Fruit fly (Drosophila melanogaster): ENCODE data around the gene Ir92a.

Ir92a gene

dm6 chr3R:20338673-20339072 is at the start of gene Ir92a:
Gene Ir92a, plus strand, starts transcription at chr3R:20338973.
- TF ChIP-seq h (optimal IDR thresholded peaks at IDR 0.05): no peak
- no peak for TF ChIP-seq Myc (optimal IDR thresholded peaks at IDR 0.05)

- no peak for TF ChIP-seq ttk (optimal IDR thresholded peaks at IDR 0.05)
- TF ChIP-seq Sin3A (optimal IDR thresholded peaks at IDR 0.05): no peak
- TF ChIP-seq h (optimal IDR thresholded peaks at IDR 0.05): no peak
- no peak for TF ChIP-seq Myc (optimal IDR thresholded peaks at IDR 0.05)
- no peak for TF ChIP-seq insv (optimal IDR thresholded peaks at IDR 0.05)
- no peak for TF ChIP-seq psq (optimal IDR thresholded peaks at IDR 0.05)
These were observed 47.7 kb upstream of the Ir92a start for dm6 chr3R:20291106-20291505.

dm6 chr3R:20291594-20291993 is 47.2 kb upstream of the Ir92a start:
- TF ChIP-seq Sin3A (optimal IDR thresholded peaks at IDR 0.05) (no peak), insv (optimal IDR thresholded peaks at IDR 0.05) (no peak), psq (optimal IDR thresholded peaks at IDR 0.05) (no peak), h (optimal IDR thresholded peaks at IDR 0.05) (no peak), ttk (optimal IDR thresholded peaks at IDR 0.05) (no peak), Myc (optimal IDR thresholded peaks at IDR 0.05) (no peak)

- TF ChIP-seq h (optimal IDR thresholded peaks at IDR 0.05) (no peak), Myc (optimal IDR thresholded peaks at IDR 0.05) (no peak), insv (optimal IDR thresholded peaks at IDR 0.05) (no peak), ttk (optimal IDR thresholded peaks at IDR 0.05) (no peak), Sin3A (optimal IDR thresholded peaks at IDR 0.05) (no peak), psq (optimal IDR thresholded peaks at IDR 0.05) (no peak)
These were observed 46.5 kb upstream of the Ir92a start for dm6 chr3R:20292030-20292879.

dm6 chr3R:20292880-20293491 is 45.8 kb upstream of the Ir92a start:
- TF ChIP-seq insv (optimal IDR thresholded peaks at IDR 0.05) (no peak), ttk (optimal IDR thresholded peaks at IDR 0.05) (no peak), psq (optimal IDR thresholded peaks at IDR 0.05) (no peak), h (optimal IDR thresholded peaks at IDR 0.05) (no peak), Sin3A (optimal IDR thresholded peaks at IDR 0.05) (no peak), Myc (optimal IDR thresholded peaks at IDR 0.05) (no peak)

dm6 chr3R:20293661-20294060 is 45.1 kb upstream of the Ir92a start:
- TF ChIP-seq ttk (optimal IDR thresholded peaks at IDR 0.05): no peak
- TF ChIP-seq Sin3A (optimal IDR thresholded peaks at IDR 0.05): no peak
- TF ChIP-seq Myc (optimal IDR thresholded peaks at IDR 0.05): no peak
- no peak for TF ChIP-seq h (optimal IDR thresholded peaks at IDR 0.05)
- no peak for TF ChIP-seq insv (optimal IDR thresholded peaks at IDR 0.05)

dm6 chr3R:20304877-20305276 is 33.9 kb upstream of the Ir92a start, which contains the start of gene CG4367:
Gene CG4367, minus strand, starts transcription at chr3R:20304977.
- TF ChIP-seq Sin3A (optimal IDR thresholded peaks at IDR 0.05) (no peak), insv (optimal IDR thresholded peaks at IDR 0.05) (no peak)

- no peak for TF ChIP-seq h (optimal IDR thresholded peaks at IDR 0.05)
These were observed 32.9 kb upstream of the Ir92a start for dm6 chr3R:20305852-20306251.

- TF ChIP-seq insv (optimal IDR thresholded peaks at IDR 0.05): no peak
- no peak for TF ChIP-seq h (optimal IDR thresholded peaks at IDR 0.05)
- no peak for TF ChIP-seq Sin3A (optimal IDR thresholded peaks at IDR 0.05)
- TF ChIP-seq psq (optimal IDR thresholded peaks at IDR 0.05): no peak
- TF ChIP-seq Myc (optimal IDR thresholded peaks at IDR 0.05): no peak
- TF ChIP-seq ttk (optimal IDR thresholded peaks at IDR 0.05): no peak
These were observed 31.2 kb upstream of the Ir92a start, which contains the start of gene CG4362 for dm6 chr3R:20307487-20307971. Gene CG4362, minus strand, starts transcription at chr3R:20307537.

dm6 chr3R:20308972-20309660 is 29.7 kb upstream of the Ir92a start, which contains the start of gene Orp8:
Gene Orp8, plus strand, starts transcription at chr3R:20309344.
- TF ChIP-seq insv (optimal IDR thresholded peaks at IDR 0.05) (no peak), Sin3A (optimal IDR thresholded peaks at IDR 0.05) (no peak), Myc (optimal IDR thresholded peaks at IDR 0.05) (no peak), h (optimal IDR thresholded peaks at IDR 0.05) (no peak), ttk (optimal IDR thresholded peaks at IDR 0.05) (no peak), psq (optimal IDR thresholded peaks at IDR 0.05) (no peak)

- no peak for TF ChIP-seq h (optimal IDR thresholded peaks at IDR 0.05)
- TF ChIP-seq ttk (optimal IDR thresholded peaks at IDR 0.05): no peak
- no peak for TF ChIP-seq Sin3A (optimal IDR thresholded peaks at IDR 0.05)
- TF ChIP-seq Myc (optimal IDR thresholded peaks at IDR 0.05): no peak
- TF ChIP-seq insv (optimal IDR thresholded peaks at IDR 0.05): no peak
- no peak for TF ChIP-seq psq (optimal IDR thresholded peaks at IDR 0.05)
These were observed 28.9 kb upstream of the Ir92a start for dm6 chr3R:20309661-20310497.

- peak; percentile 71 for TF ChIP-seq ttk (optimal IDR thresholded peaks at IDR 0.05)
- no peak for TF ChIP-seq Myc (optimal IDR thresholded peaks at IDR 0.05)
These were observed 28.3 kb upstream of the Ir92a start for dm6 chr3R:20310498-20310822.

Measured in Kc167 (cell line).